Worm (Caenorhabditis elegans): ENCODE results near the gene try-11.

Gene try-11

ce11 chrV:7492924-7493323 is 41.4 kb downstream of the try-11 start, which contains the start of gene srbc-10:
TSS of gene srbc-10 (minus strand) at chrV:7493024.
- TF ChIP-seq scrt-1 (GFP tag; IDR thresholded peaks at IDR 0.05): no peak
- no peak for TF ChIP-seq B0310.2 (tag; optimal IDR thresholded peaks at IDR 0.05)
- TF ChIP-seq tbx-11 (GFP tag; IDR thresholded peaks at IDR 0.05): no peak
- TF ChIP-seq ceh-13 (GFP tag; optimal IDR thresholded peaks at IDR 0.05): no peak
- no peak for TF ChIP-seq ceh-36 (tag; optimal IDR thresholded peaks at IDR 0.05)
- TF ChIP-seq hmbx-1 (tag; optimal IDR thresholded peaks at IDR 0.05): no peak
- TF ChIP-seq tra-4 (tag; optimal IDR thresholded peaks at IDR 0.05): no peak
- TF ChIP-seq flt-1 (GFP tag; IDR thresholded peaks at IDR 0.05): no peak
- no peak for TF ChIP-seq F13C5.2 (tag; optimal IDR thresholded peaks at IDR 0.05)
- TF ChIP-seq ama-1 (optimal IDR thresholded peaks at IDR 0.05): no peak
- no peak for TF ChIP-seq aly-1 (tag; optimal IDR thresholded peaks at IDR 0.05)
- TF ChIP-seq ets-7 (tag; optimal IDR thresholded peaks at IDR 0.05): no peak
- no peak for TF ChIP-seq hnd-1 (tag; optimal IDR thresholded peaks at IDR 0.05)
- no peak for TF ChIP-seq pes-1 (GFP tag; IDR thresholded peaks at IDR 0.05)
- TF ChIP-seq hmg-4 (GFP tag; optimal IDR thresholded peaks at IDR 0.05): no peak
- no peak for TF ChIP-seq tbx-37 (GFP tag; conservative IDR thresholded peaks at IDR 0.05)
- no peak for TF ChIP-seq sea-1 (GFP tag; conservative IDR thresholded peaks at IDR 0.05)

- TF ChIP-seq hnd-1 (tag; optimal IDR thresholded peaks at IDR 0.05): no peak
- no peak for TF ChIP-seq B0310.2 (tag; optimal IDR thresholded peaks at IDR 0.05)
- TF ChIP-seq pes-1 (GFP tag; IDR thresholded peaks at IDR 0.05): no peak
- no peak for TF ChIP-seq ama-1 (optimal IDR thresholded peaks at IDR 0.05)
- TF ChIP-seq ceh-36 (tag; optimal IDR thresholded peaks at IDR 0.05): no peak
- no peak for TF ChIP-seq hmg-4 (GFP tag; optimal IDR thresholded peaks at IDR 0.05)
- no peak for TF ChIP-seq ceh-13 (GFP tag; optimal IDR thresholded peaks at IDR 0.05)
- TF ChIP-seq F13C5.2 (tag; optimal IDR thresholded peaks at IDR 0.05): no peak
- TF ChIP-seq aly-1 (tag; optimal IDR thresholded peaks at IDR 0.05): no peak
- TF ChIP-seq ets-7 (tag; optimal IDR thresholded peaks at IDR 0.05): no peak
- no peak for TF ChIP-seq flt-1 (GFP tag; IDR thresholded peaks at IDR 0.05)
- no peak for TF ChIP-seq tbx-37 (GFP tag; conservative IDR thresholded peaks at IDR 0.05)
- no peak for TF ChIP-seq tbx-11 (GFP tag; IDR thresholded peaks at IDR 0.05)
- TF ChIP-seq scrt-1 (GFP tag; IDR thresholded peaks at IDR 0.05): no peak
- TF ChIP-seq tra-4 (tag; optimal IDR thresholded peaks at IDR 0.05): no peak
- no peak for TF ChIP-seq sea-1 (GFP tag; conservative IDR thresholded peaks at IDR 0.05)
- TF ChIP-seq hmbx-1 (tag; optimal IDR thresholded peaks at IDR 0.05): no peak
Measured at ce11 chrV:7495189-7495588, 43.7 kb downstream of the try-11 start, which contains the start of gene srbc-11. TSS of gene srbc-11 (minus strand) at chrV:7495289.

DNA sequence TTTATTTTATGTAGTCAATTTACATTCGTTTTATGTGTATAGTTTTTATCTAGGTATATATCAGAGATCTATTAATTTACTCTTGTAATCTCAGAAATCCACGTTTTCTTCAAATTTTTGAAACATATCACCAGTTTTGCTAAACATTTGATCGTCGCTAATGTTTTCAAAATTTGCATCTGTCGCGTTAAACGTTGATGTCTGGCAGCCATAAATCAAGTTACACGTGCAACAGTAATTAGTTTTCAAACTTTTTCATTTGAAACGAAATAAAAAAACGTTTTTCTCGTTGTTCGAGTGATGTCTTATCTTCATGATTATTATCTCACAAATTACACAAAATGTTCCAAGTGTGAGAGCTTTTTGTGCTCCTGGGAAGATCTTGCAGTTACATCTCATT is 45.9 kb downstream of the try-11 start, which contains the start of gene srh-79:
Gene srh-79, plus strand, starts transcription at position 301 of the 400 bp plus-strand sequence.
- TF ChIP-seq flt-1 (GFP tag; IDR thresholded peaks at IDR 0.05) (no peak), pes-1 (GFP tag; IDR thresholded peaks at IDR 0.05) (no peak), tra-4 (tag; optimal IDR thresholded peaks at IDR 0.05) (no peak), B0310.2 (tag; optimal IDR thresholded peaks at IDR 0.05) (no peak), hmbx-1 (tag; optimal IDR thresholded peaks at IDR 0.05) (no peak), ama-1 (optimal IDR thresholded peaks at IDR 0.05) (no peak), F13C5.2 (tag; optimal IDR thresholded peaks at IDR 0.05) (no peak), tbx-11 (GFP tag; IDR thresholded peaks at IDR 0.05) (no peak), hnd-1 (tag; optimal IDR thresholded peaks at IDR 0.05) (no peak), ceh-36 (tag; optimal IDR thresholded peaks at IDR 0.05) (no peak), ets-7 (tag; optimal IDR thresholded peaks at IDR 0.05) (no peak), scrt-1 (GFP tag; IDR thresholded peaks at IDR 0.05) (no peak), hmg-4 (GFP tag; optimal IDR thresholded peaks at IDR 0.05) (no peak), sea-1 (GFP tag; conservative IDR thresholded peaks at IDR 0.05) (no peak)

DNA sequence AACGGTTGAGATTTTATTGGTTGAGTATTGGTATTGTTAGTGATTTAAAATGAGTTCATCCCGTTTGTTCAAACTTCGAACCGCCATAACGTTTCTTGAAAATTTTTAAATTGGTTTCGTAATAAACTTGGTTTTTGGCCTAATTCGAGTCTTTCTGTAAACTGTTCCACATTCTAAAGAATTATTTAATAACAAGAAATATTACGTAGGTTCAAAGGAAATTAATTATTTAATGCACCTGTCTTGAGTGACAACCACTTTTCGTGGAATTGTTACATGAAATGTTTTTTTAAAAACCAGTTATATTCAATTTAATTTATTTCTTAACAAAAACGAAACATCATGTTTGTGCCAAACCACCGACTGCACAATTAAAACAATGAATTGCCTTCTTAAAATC is 49.7 kb downstream of the try-11 start:
- no peak for TF ChIP-seq tbx-11 (GFP tag; IDR thresholded peaks at IDR 0.05)
